Worm (Caenorhabditis elegans): ENCODE results near the gene C30B5.17.

ce11 chrII:6221470-6221869 is 18.7 kb upstream of the C30B5.17 start:
- TF ChIP-seq nhr-90 (tag; optimal IDR thresholded peaks at IDR 0.05) (no peak), F57C9.4 (tag; optimal IDR thresholded peaks at IDR 0.05) (no peak), attf-3 (GFP tag; conservative IDR thresholded peaks at IDR 0.05) (no peak), Y95B8A.8 (GFP tag; IDR thresholded peaks at IDR 0.05) (no peak), die-1 (tag; optimal IDR thresholded peaks at IDR 0.05) (no peak), nfyb-1 (GFP tag; IDR thresholded peaks at IDR 0.05) (no peak), ztf-22 (GFP tag; optimal IDR thresholded peaks at IDR 0.05) (no peak), cebp-1 (GFP tag; IDR thresholded peaks at IDR 0.05) (no peak), cebp-1 (tag; optimal IDR thresholded peaks at IDR 0.05) (no peak)

Data from whole organism, young adult.